Worm (Caenorhabditis elegans) whole organism, early embryonic: Measurements from ENCODE around the gene srx-22.

Experiments
- B0310.2 ChIP-seq: sonication (generic microtip); optimal IDR thresholded peaks from 2 replicates; lab custom pipeline; 2016; ENCODE audit warnings: mild to moderate bottlenecking, missing genetic modification characterization, missing compliant biosample characterization
- F13C5.2 ChIP-seq: sonication (generic microtip); optimal IDR thresholded peaks from 2 replicates; lab custom pipeline; 2017; ENCODE audit warnings: mild to moderate bottlenecking, missing genetic modification characterization, inconsistent platforms, missing compliant biosample characterization
- aly-1 ChIP-seq: sonication (generic microtip); optimal IDR thresholded peaks from 2 replicates; lab custom pipeline; 2016; ENCODE audit warnings: missing genetic modification characterization, missing compliant biosample characterization
- ama-1 ChIP-seq: fragments of 150-350 bp; optimal IDR thresholded peaks from 2 replicates; lab custom pipeline; 2014
- ceh-13 ChIP-seq: fragments of 200-800 bp; sonication (Bioruptor generic); optimal IDR thresholded peaks from 2 replicates; lab custom pipeline; 2018; ENCODE audit warnings: mild to moderate bottlenecking, missing genetic modification characterization, missing compliant biosample characterization
- ceh-36 ChIP-seq: sonication (generic microtip); optimal IDR thresholded peaks from 2 replicates; lab custom pipeline; 2016; ENCODE audit warnings: missing genetic modification characterization, inconsistent platforms, missing compliant biosample characterization
- ets-7 ChIP-seq: sonication (generic microtip); optimal IDR thresholded peaks from 2 replicates; lab custom pipeline; 2016; ENCODE audit warnings: missing genotype, missing genetic modification characterization, missing compliant biosample characterization
- flt-1 ChIP-seq: fragments of 200-800 bp; sonication (Bioruptor generic); IDR thresholded peaks from 2 replicates; pipeline ENCODE4 v1.3.6; 2022; ENCODE audit warnings: missing genetic modification characterization, missing compliant biosample characterization
- hmbx-1 ChIP-seq: sonication (generic microtip); optimal IDR thresholded peaks from 2 replicates; lab custom pipeline; 2016; ENCODE audit warnings: mild to moderate bottlenecking, missing genetic modification characterization, missing compliant biosample characterization
- hmg-4 ChIP-seq: fragments of 200-800 bp; sonication (Bioruptor generic); optimal IDR thresholded peaks from 2 replicates; lab custom pipeline; 2018; ENCODE audit warnings: mild to moderate bottlenecking, missing genetic modification characterization, missing compliant biosample characterization
- hnd-1 ChIP-seq: sonication (generic microtip); optimal IDR thresholded peaks from 2 replicates; lab custom pipeline; 2016; ENCODE audit warnings: missing genetic modification characterization, missing compliant biosample characterization
- pes-1 ChIP-seq: fragments of 200-800 bp; sonication (Bioruptor generic); IDR thresholded peaks from 2 replicates; pipeline ENCODE4 v1.3.6; 2022; ENCODE audit warnings: missing genetic modification reagents, missing genetic modification characterization, missing compliant biosample characterization
- scrt-1 ChIP-seq: fragments of 200-800 bp; sonication (Bioruptor generic); IDR thresholded peaks from 2 replicates; pipeline ENCODE4 v1.3.6; 2022; ENCODE audit warnings: missing genetic modification characterization, missing compliant biosample characterization
- sea-1 ChIP-seq: fragments of 200-800 bp; sonication (Bioruptor generic); conservative IDR thresholded peaks from 2 replicates; pipeline ENCODE4 v1.3.6; 2022; ENCODE audit warnings: missing genetic modification characterization, missing compliant biosample characterization
- tbx-11 ChIP-seq: fragments of 200-800 bp; sonication (Bioruptor generic); IDR thresholded peaks from 2 replicates; pipeline ENCODE4 v1.3.6; 2022; ENCODE audit warnings: missing genetic modification characterization, missing compliant biosample characterization
- tbx-37 ChIP-seq: fragments of 200-800 bp; sonication (Bioruptor generic); conservative IDR thresholded peaks from 2 replicates; pipeline ENCODE4 v1.3.6; 2022; ENCODE audit warnings: missing genetic modification reagents, missing genetic modification characterization, missing compliant biosample characterization
- tra-4 ChIP-seq: sonication (generic microtip); optimal IDR thresholded peaks from 2 replicates; lab custom pipeline; 2017; ENCODE audit warnings: missing genetic modification characterization, missing compliant biosample characterization

The srx-22 gene

ce11 chrV:660210-660609, 19.6 kb upstream of the srx-22 start, which contains the start of gene F31F4.17:
F31F4.17 (minus strand) TSS chrV:660310.
- TF ChIP-seq scrt-1 (GFP tag; lab: Robert Waterston, UW) (no peak), tbx-37 (GFP tag; lab: Robert Waterston, UW) (no peak), hmg-4 (no peak), pes-1 (no peak), ceh-13 (GFP tag; lab: Kevin White, UChicago) (no peak), hnd-1 (tag; lab: Kevin White, UChicago) (no peak), aly-1 (tag; lab: Kevin White, UChicago) (no peak), ceh-36 (tag; lab: Kevin White, UChicago) (no peak), tbx-11 (GFP tag; lab: Robert Waterston, UW) (no peak), tra-4 (no peak), ama-1 (lab: Kevin White, UChicago) (no peak), F13C5.2 (tag; lab: Kevin White, UChicago) (no peak), flt-1 (GFP tag; lab: Robert Waterston, UW) (no peak), hmbx-1 (tag; lab: Kevin White, UChicago) (no peak), sea-1 (GFP tag; lab: Robert Waterston, UW) (no peak), B0310.2 (tag; lab: Kevin White, UChicago) (no peak), ets-7 (tag; lab: Kevin White, UChicago) (no peak)

- TF ChIP-seq ets-7 (tag; lab: Kevin White, UChicago) (no peak), scrt-1 (GFP tag; lab: Robert Waterston, UW) (no peak), ama-1 (lab: Kevin White, UChicago) (no peak), hmbx-1 (tag; lab: Kevin White, UChicago) (no peak), sea-1 (GFP tag; lab: Robert Waterston, UW) (no peak), pes-1 (no peak), ceh-13 (GFP tag; lab: Kevin White, UChicago) (no peak), ceh-36 (tag; lab: Kevin White, UChicago) (no peak), B0310.2 (tag; lab: Kevin White, UChicago) (no peak), F13C5.2 (tag; lab: Kevin White, UChicago) (no peak), tbx-37 (GFP tag; lab: Robert Waterston, UW) (no peak), tbx-11 (GFP tag; lab: Robert Waterston, UW) (no peak), hmg-4 (no peak), flt-1 (GFP tag; lab: Robert Waterston, UW) (no peak)
Measured at ce11 chrV:664337-664847, 15.4 kb upstream of the srx-22 start, which contains the start of the genes F31F4.11 and srh-266. F31F4.11 (minus strand) TSS chrV:664437. srh-266 (plus strand) TSS chrV:664797.

- TF ChIP-seq hmg-4 = no peak
- TF ChIP-seq pes-1 = no peak
- no peak for TF ChIP-seq tbx-37 (GFP tag; lab: Robert Waterston, UW)
- no peak for TF ChIP-seq ceh-13 (GFP tag; lab: Kevin White, UChicago)
- no peak for TF ChIP-seq tra-4
- no peak for TF ChIP-seq B0310.2 (tag; lab: Kevin White, UChicago)
- no peak for TF ChIP-seq flt-1 (GFP tag; lab: Robert Waterston, UW)
- TF ChIP-seq ceh-36 (tag; lab: Kevin White, UChicago) = no peak
- no peak for TF ChIP-seq hmbx-1 (tag; lab: Kevin White, UChicago)
- no peak for TF ChIP-seq tbx-11 (GFP tag; lab: Robert Waterston, UW)
- no peak for TF ChIP-seq sea-1 (GFP tag; lab: Robert Waterston, UW)
Measured at ce11 chrV:667459-667858, 12.3 kb upstream of the srx-22 start, which contains the start of gene nhr-180. nhr-180 (minus strand) TSS chrV:667510.

ce11 chrV:671342-671741, 8.4 kb upstream of the srx-22 start, which contains the start of gene sru-24:
sru-24 (minus strand) TSS chrV:671442.
- TF ChIP-seq hmbx-1 (tag; lab: Kevin White, UChicago) = no peak
- TF ChIP-seq aly-1 (tag; lab: Kevin White, UChicago) = no peak
- TF ChIP-seq tbx-11 (GFP tag; lab: Robert Waterston, UW) = no peak
- no peak for TF ChIP-seq ets-7 (tag; lab: Kevin White, UChicago)
- TF ChIP-seq hmg-4 = no peak
- TF ChIP-seq pes-1 = no peak
- TF ChIP-seq flt-1 (GFP tag; lab: Robert Waterston, UW) = no peak
- TF ChIP-seq ama-1 (lab: Kevin White, UChicago) = no peak
- no peak for TF ChIP-seq tbx-37 (GFP tag; lab: Robert Waterston, UW)
- no peak for TF ChIP-seq tra-4

- no peak for TF ChIP-seq sea-1 (GFP tag; lab: Robert Waterston, UW)
- TF ChIP-seq ceh-13 (GFP tag; lab: Kevin White, UChicago) = no peak
- TF ChIP-seq aly-1 (tag; lab: Kevin White, UChicago) = no peak
- TF ChIP-seq ets-7 (tag; lab: Kevin White, UChicago) = no peak
- no peak for TF ChIP-seq hnd-1 (tag; lab: Kevin White, UChicago)
- TF ChIP-seq ama-1 (lab: Kevin White, UChicago) = no peak
- TF ChIP-seq F13C5.2 (tag; lab: Kevin White, UChicago) = no peak
- TF ChIP-seq hmbx-1 (tag; lab: Kevin White, UChicago) = no peak
- TF ChIP-seq flt-1 (GFP tag; lab: Robert Waterston, UW) = no peak
- no peak for TF ChIP-seq scrt-1 (GFP tag; lab: Robert Waterston, UW)
- no peak for TF ChIP-seq ceh-36 (tag; lab: Kevin White, UChicago)
Measured at ce11 chrV:674213-674612, 5.5 kb upstream of the srx-22 start, which contains the start of gene sru-25. sru-25 (minus strand) TSS chrV:674313.

- TF ChIP-seq scrt-1 (GFP tag; lab: Robert Waterston, UW) = no peak
- TF ChIP-seq tra-4 = no peak
- no peak for TF ChIP-seq flt-1 (GFP tag; lab: Robert Waterston, UW)
- TF ChIP-seq aly-1 (tag; lab: Kevin White, UChicago) = no peak
- no peak for TF ChIP-seq ceh-36 (tag; lab: Kevin White, UChicago)
- no peak for TF ChIP-seq ama-1 (lab: Kevin White, UChicago)
- TF ChIP-seq hmbx-1 (tag; lab: Kevin White, UChicago) = no peak
- no peak for TF ChIP-seq sea-1 (GFP tag; lab: Robert Waterston, UW)
- TF ChIP-seq B0310.2 (tag; lab: Kevin White, UChicago) = no peak
- no peak for TF ChIP-seq tbx-11 (GFP tag; lab: Robert Waterston, UW)
- TF ChIP-seq hnd-1 (tag; lab: Kevin White, UChicago) = no peak
- no peak for TF ChIP-seq pes-1
Measured at ce11 chrV:676090-676489, 3.7 kb upstream of the srx-22 start.
